Worm (Caenorhabditis elegans) whole organism, young adult: ENCODE results near the gene F12F6.1.

Experiments
- Y53F4B.3 ChIP-seq: fragments of 200-800 bp; sonication (Bioruptor generic); IDR thresholded peaks from 2 replicates; pipeline ENCODE4 v1.3.6; 2022; ENCODE audit warnings: missing genetic modification reagents, missing genetic modification characterization, missing compliant biosample characterization
- bed-2 ChIP-seq: fragments of 200-800 bp; sonication (Bioruptor generic); IDR thresholded peaks from 2 replicates; pipeline ENCODE4 v1.3.6; 2022; ENCODE audit warnings: missing genetic modification reagents, missing genetic modification characterization, missing compliant biosample characterization
- cebp-2 ChIP-seq: fragments of 200-800 bp; sonication (Bioruptor generic); IDR thresholded peaks from 2 replicates; pipeline ENCODE4 v1.3.6; 2022; ENCODE audit warnings: missing genetic modification characterization, missing compliant biosample characterization
- ceh-79 ChIP-seq: sonication (generic microtip); optimal IDR thresholded peaks from 2 replicates; lab custom pipeline; 2017; ENCODE audit warnings: mild to moderate bottlenecking, missing genetic modification characterization, missing compliant biosample characterization
- chd-7 ChIP-seq: sonication (generic microtip); optimal IDR thresholded peaks from 2 replicates; lab custom pipeline; 2016; ENCODE audit warnings: mild to moderate bottlenecking, missing genetic modification characterization, moderate library complexity, missing compliant biosample characterization
- dpl-1 ChIP-seq: fragments of 150-350 bp; optimal IDR thresholded peaks from 2 replicates; lab custom pipeline; 2014; ENCODE audit warnings: missing biosample characterization, missing genetic modification reagents, missing genetic modification characterization
- egl-18 ChIP-seq: fragments of 200-800 bp; sonication (Bioruptor generic); IDR thresholded peaks from 2 replicates; pipeline ENCODE4 v1.3.6; 2022; ENCODE audit warnings: missing genetic modification reagents, missing genetic modification characterization, missing compliant biosample characterization
- hmg-1.2 ChIP-seq: fragments of 200-800 bp; sonication (Bioruptor generic); IDR thresholded peaks from 2 replicates; pipeline ENCODE4 v1.3.6; 2022; ENCODE audit warnings: missing genetic modification reagents, missing genetic modification characterization, missing compliant biosample characterization
- hrde-1 ChIP-seq: sonication (generic microtip); optimal IDR thresholded peaks from 2 replicates; lab custom pipeline; 2016; ENCODE audit warnings: missing genetic modification characterization, mild to moderate bottlenecking, missing compliant biosample characterization, moderate library complexity, missing genotype, missing genetic modification reagents, borderline replicate concordance
- lin-35 ChIP-seq, 3 experiments: fragments of 150-350 bp in 2 of 3; sonication (generic microtip) in 1 of 3; optimal IDR thresholded peaks; 2 replicates each; lab custom pipeline; 2014 to 2018; ENCODE audit warnings: missing biosample characterization in 3 of 3, missing genetic modification characterization in 3 of 3, missing genetic modification reagents in 3 of 3
- lsl-1 ChIP-seq: fragments of 200-800 bp; sonication (Bioruptor generic); optimal IDR thresholded peaks from 2 replicates; lab custom pipeline; 2018; ENCODE audit warnings: mild to moderate bottlenecking, missing genetic modification characterization, moderate library complexity, missing compliant biosample characterization
- nhr-27 ChIP-seq: fragments of 200-800 bp; sonication (Bioruptor generic); optimal IDR thresholded peaks from 2 replicates; lab custom pipeline; 2018; ENCODE audit warnings: mild to moderate bottlenecking, missing genetic modification characterization, moderate library complexity, missing compliant biosample characterization
- nhr-80 ChIP-seq: sonication (generic microtip); optimal IDR thresholded peaks from 2 replicates; lab custom pipeline; 2016; ENCODE audit warnings: missing genetic modification characterization, missing compliant biosample characterization

ce11 chrIV:11569795-11570194 lies 14.0 kb upstream of the F12F6.1 start:
- TF ChIP-seq lsl-1 (GFP tag; lab: Kevin White, UChicago) (no peak), Y53F4B.3 (GFP tag; lab: Robert Waterston, UW) (no peak), dpl-1 (GFP tag; lab: Kevin White, UChicago) (no peak), hmg-1.2 (GFP tag; lab: Robert Waterston, UW) (no peak), egl-18 (GFP tag; lab: Robert Waterston, UW) (no peak), chd-7 (tag; lab: Kevin White, UChicago) (no peak), nhr-27 (tag; lab: Kevin White, UChicago) (no peak), lin-35 (GFP tag; optimal IDR thresholded peaks at IDR 0.05; lab: Kevin White, UChicago) (no peak), cebp-2 (GFP tag; lab: Robert Waterston, UW) (no peak), ceh-79 (tag; lab: Kevin White, UChicago) (no peak), nhr-80 (no peak), bed-2 (GFP tag; lab: Robert Waterston, UW) (no peak), hrde-1 (tag; lab: Kevin White, UChicago) (no peak)
